Fruit fly (Drosophila melanogaster) whole organism, wandering third instar larva: Measurements from ENCODE around the gene CG32573.

ENCODE experiments used
- HLH106 ChIP-seq: fragments of 200-800 bp; optimal IDR thresholded peaks from 3 replicates; lab custom pipeline; 2019; ENCODE audit warnings: missing biosample characterization, mild to moderate bottlenecking, missing genetic modification characterization, moderate library complexity
- Hr78 ChIP-seq: fragments of >200 bp; optimal IDR thresholded peaks from 2 replicates; lab custom pipeline; 2017; ENCODE audit warnings: missing biosample characterization, missing genetic modification characterization
- Vsx2 ChIP-seq: fragments of 200-300, 225-300 bp; sonication (Bioruptor generic); optimal IDR thresholded peaks from 2 replicates; lab custom pipeline; 2018; ENCODE audit warnings: missing biosample characterization, missing genetic modification characterization; ENCODE audit not compliant: partially characterized antibody
- psq ChIP-seq: fragments of 200-800 bp; sonication (Bioruptor generic); optimal IDR thresholded peaks from 3 replicates; lab custom pipeline; 2017; ENCODE audit warnings: missing biosample characterization, mild to moderate bottlenecking, missing genetic modification characterization, moderate library complexity
- woc ChIP-seq: sonication (Bioruptor generic); optimal IDR thresholded peaks from 2 replicates; lab custom pipeline; 2016; ENCODE audit warnings: missing biosample characterization, mild to moderate bottlenecking, missing genetic modification characterization

dm6 chrX:16696614-16697519, 45.7 kb downstream of the CG32573 start:
- TF ChIP-seq psq (GFP tag; lab: Kevin White, UChicago) (no peak), HLH106 (tag; lab: Kevin White, UChicago) (no peak), woc (GFP tag; lab: Kevin White, UChicago) (no peak), Hr78 (GFP tag; lab: Kevin White, UChicago) (no peak), Vsx2 (no peak)
